Worm (Caenorhabditis elegans) whole organism, mixed stage, embryonic: ENCODE measurements around the gene C27B7.2.
A peak's percentile ranks its signal among the peaks of the same experiment; 100 is the strongest.

Source experiments
- M03D4.4 ChIP-seq: sonication (generic microtip); optimal IDR thresholded peaks from 2 replicates; lab custom pipeline; 2017; ENCODE audit warnings: mild to moderate bottlenecking, missing genetic modification characterization, missing compliant biosample characterization
- bed-3 ChIP-seq: fragments of 200-800 bp; sonication (Bioruptor generic); optimal IDR thresholded peaks from 3 replicates; lab custom pipeline; 2018; ENCODE audit warnings: mild to moderate bottlenecking, missing genetic modification characterization, moderate library complexity, missing compliant biosample characterization
- blmp-1 ChIP-seq: fragments of 150-350 bp; optimal IDR thresholded peaks from 2 replicates; lab custom pipeline; 2014; ENCODE audit warnings: missing biosample characterization, missing genetic modification characterization
- ceh-39 ChIP-seq: fragments of 150-350 bp; optimal IDR thresholded peaks from 2 replicates; lab custom pipeline; 2014; ENCODE audit warnings: missing biosample characterization, missing genetic modification characterization
- ceh-43 ChIP-seq: fragments of 200-800 bp; sonication (Bioruptor generic); optimal IDR thresholded peaks from 2 replicates; lab custom pipeline; 2018; ENCODE audit warnings: mild to moderate bottlenecking, missing genetic modification characterization, moderate library complexity, missing compliant biosample characterization
- ceh-83 ChIP-seq: fragments of 200-800 bp; sonication (Bioruptor generic); optimal IDR thresholded peaks from 2 replicates; lab custom pipeline; 2018; ENCODE audit warnings: mild to moderate bottlenecking, missing genetic modification characterization, missing compliant biosample characterization
- ces-1 ChIP-seq: fragments of 150-350 bp; optimal IDR thresholded peaks from 2 replicates; lab custom pipeline; 2014; ENCODE audit warnings: missing biosample characterization, missing genetic modification reagents, missing genetic modification characterization
- cnd-1 ChIP-seq: fragments of 200-800 bp; sonication (Bioruptor generic); optimal IDR thresholded peaks from 2 replicates; lab custom pipeline; 2018; ENCODE audit warnings: mild to moderate bottlenecking, missing genetic modification characterization, missing compliant biosample characterization
- drap-1 ChIP-seq: fragments of 200-800 bp; sonication (Bioruptor generic); optimal IDR thresholded peaks from 3 replicates; lab custom pipeline; 2018; ENCODE audit warnings: mild to moderate bottlenecking, missing genetic modification characterization, missing compliant biosample characterization
- elt-1 ChIP-seq: sonication (generic microtip); optimal IDR thresholded peaks from 2 replicates; lab custom pipeline; 2017; ENCODE audit warnings: missing genetic modification characterization, mild to moderate bottlenecking, missing compliant biosample characterization, antibody characterized with exemption, moderate library complexity, borderline replicate concordance; ENCODE audit not compliant: insufficient read depth
- elt-3 ChIP-seq: fragments of 150-350 bp; optimal IDR thresholded peaks from 2 replicates; lab custom pipeline; 2014; ENCODE audit warnings: missing biosample characterization, missing genetic modification characterization
- flh-1 ChIP-seq: fragments of 200-800 bp; sonication (Bioruptor generic); optimal IDR thresholded peaks from 2 replicates; lab custom pipeline; 2018; ENCODE audit warnings: mild to moderate bottlenecking, missing genetic modification characterization, moderate library complexity, missing compliant biosample characterization
- ham-2 ChIP-seq: fragments of 200-800 bp; sonication (Bioruptor generic); optimal IDR thresholded peaks from 2 replicates; lab custom pipeline; 2018; ENCODE audit warnings: mild to moderate bottlenecking, missing genetic modification characterization, missing compliant biosample characterization
- hlh-1 ChIP-seq: fragments of 150-350 bp; optimal IDR thresholded peaks from 2 replicates; lab custom pipeline; 2014; ENCODE audit warnings: missing biosample characterization, missing genetic modification reagents, missing genetic modification characterization
- lin-13 ChIP-seq: fragments of 150-350 bp; optimal IDR thresholded peaks from 2 replicates; lab custom pipeline; 2014; ENCODE audit warnings: missing biosample characterization, missing genetic modification characterization
- lin-32 ChIP-seq: fragments of 200-800 bp; sonication (Bioruptor generic); optimal IDR thresholded peaks from 2 replicates; lab custom pipeline; 2018; ENCODE audit warnings: mild to moderate bottlenecking, missing genetic modification characterization, missing compliant biosample characterization
- lsy-2 ChIP-seq: fragments of 150-350 bp; optimal IDR thresholded peaks from 2 replicates; lab custom pipeline; 2014; ENCODE audit warnings: missing biosample characterization, missing genetic modification characterization
- mab-5 ChIP-seq: fragments of 150-350 bp; optimal IDR thresholded peaks from 2 replicates; lab custom pipeline; 2014; ENCODE audit warnings: missing biosample characterization, missing genetic modification characterization
- mep-1 ChIP-seq: fragments of 150-350 bp; optimal IDR thresholded peaks from 2 replicates; lab custom pipeline; 2017; ENCODE audit warnings: missing biosample characterization, missing genetic modification reagents, missing genetic modification characterization, inconsistent platforms
- mls-2 ChIP-seq: sonication (generic microtip); optimal IDR thresholded peaks from 2 replicates; lab custom pipeline; 2016; ENCODE audit warnings: mild to moderate bottlenecking, missing genetic modification characterization, moderate library complexity, missing compliant biosample characterization
- nhr-12 ChIP-seq: fragments of 150-350 bp; optimal IDR thresholded peaks from 2 replicates; lab custom pipeline; 2014; ENCODE audit warnings: missing biosample characterization, missing genetic modification characterization
- nhr-2 ChIP-seq: fragments of 150-350 bp; optimal IDR thresholded peaks from 2 replicates; lab custom pipeline; 2014; ENCODE audit warnings: missing biosample characterization, missing genetic modification characterization
- nhr-237 ChIP-seq: fragments of 150-350 bp; optimal IDR thresholded peaks from 2 replicates; lab custom pipeline; 2014; ENCODE audit warnings: missing biosample characterization, missing genetic modification characterization
- nhr-28 ChIP-seq: fragments of 150-350 bp; optimal IDR thresholded peaks from 2 replicates; lab custom pipeline; 2014; ENCODE audit warnings: missing biosample characterization, missing genetic modification characterization
- nhr-76 ChIP-seq: sonication (generic microtip); optimal IDR thresholded peaks from 2 replicates; lab custom pipeline; 2017; ENCODE audit warnings: missing biosample characterization, missing genetic modification characterization
- pha-4 ChIP-seq: fragments of 150-350 bp; optimal IDR thresholded peaks from 2 replicates; lab custom pipeline; 2018; ENCODE audit warnings: missing biosample characterization, missing genetic modification reagents, missing genetic modification characterization
- sem-2 ChIP-seq: fragments of 200-800 bp; sonication (Bioruptor generic); optimal IDR thresholded peaks from 2 replicates; lab custom pipeline; 2018; ENCODE audit warnings: mild to moderate bottlenecking, missing genetic modification characterization, missing compliant biosample characterization
- snpc-4 ChIP-seq: fragments of 150-350 bp; optimal IDR thresholded peaks from 2 replicates; lab custom pipeline; 2014; ENCODE audit warnings: missing biosample characterization, missing genetic modification characterization
- sptf-1 ChIP-seq: sonication (generic microtip); optimal IDR thresholded peaks from 2 replicates; lab custom pipeline; 2017; ENCODE audit warnings: mild to moderate bottlenecking, missing genetic modification characterization, moderate library complexity, missing compliant biosample characterization
- tbx-8 ChIP-seq: fragments of 200-800 bp; sonication (Bioruptor generic); optimal IDR thresholded peaks from 2 replicates; lab custom pipeline; 2018; ENCODE audit warnings: mild to moderate bottlenecking, missing genetic modification characterization, moderate library complexity, missing compliant biosample characterization
- unc-120 ChIP-seq: sonication (generic microtip); optimal IDR thresholded peaks from 2 replicates; lab custom pipeline; 2017; ENCODE audit warnings: missing genetic modification characterization, missing compliant biosample characterization; ENCODE audit not compliant: poor library complexity, severe bottlenecking
- unc-39 ChIP-seq: fragments of 150-350 bp; optimal IDR thresholded peaks from 2 replicates; lab custom pipeline; 2014; ENCODE audit warnings: missing biosample characterization, missing genetic modification characterization
- unc-62 ChIP-seq: fragments of 150-350 bp; optimal IDR thresholded peaks from 2 replicates; lab custom pipeline; 2014; ENCODE audit warnings: missing biosample characterization, missing genetic modification reagents, missing genetic modification characterization
- zip-8 ChIP-seq: fragments of 150-350 bp; optimal IDR thresholded peaks from 2 replicates; lab custom pipeline; 2014; ENCODE audit warnings: missing biosample characterization, missing genetic modification characterization
- ztf-11 ChIP-seq: fragments of 150-350 bp; optimal IDR thresholded peaks from 2 replicates; lab custom pipeline; 2014; ENCODE audit warnings: missing biosample characterization, missing genetic modification characterization

The C27B7.2 gene

ce11 chrIV:8879810-8880209, 12.8 kb upstream of the C27B7.2 start, which contains the start of gene npax-4:
npax-4 (minus strand) TSS chrIV:8879910.
- no peak for TF ChIP-seq lin-32 (GFP tag; lab: Kevin White, UChicago)
- TF ChIP-seq lsy-2 (tag; lab: Kevin White, UChicago), result no peak
- TF ChIP-seq, all 35 proteins: peak for 0

- no peak for TF ChIP-seq ceh-39 (tag; lab: Kevin White, UChicago)
These were observed 11.5 kb upstream of the C27B7.2 start, which contains the start of gene C09G9.8 for ce11 chrIV:8881181-8881580. C09G9.8 (plus strand) TSS chrIV:8881481.

- no peak for TF ChIP-seq pha-4
- no peak for TF ChIP-seq unc-62
- no peak for TF ChIP-seq lin-13
- no peak for TF ChIP-seq elt-1 (tag; lab: Kevin White, UChicago)
- TF ChIP-seq M03D4.4 (tag; lab: Kevin White, UChicago), result no peak
- TF ChIP-seq ceh-39 (tag; lab: Kevin White, UChicago), result no peak
- TF ChIP-seq nhr-28 (tag; lab: Kevin White, UChicago), result no peak
These were observed 6.4 kb upstream of the C27B7.2 start, which contains the start of gene C09G9.5 for ce11 chrIV:8886228-8886627. C09G9.5 (plus strand) TSS chrIV:8886528.

ce11 chrIV:8888525-8889026, 4.1 kb upstream of the C27B7.2 start, which contains the start of gene oma-1:
oma-1 (plus strand) TSS chrIV:8888976.
- TF ChIP-seq ceh-43 (GFP tag; lab: Kevin White, UChicago), result no peak
- TF ChIP-seq ceh-83 (GFP tag; lab: Kevin White, UChicago), result no peak
- no peak for TF ChIP-seq elt-3 (tag; lab: Kevin White, UChicago)
- no peak for TF ChIP-seq nhr-28 (tag; lab: Kevin White, UChicago)
- TF ChIP-seq sem-2 (GFP tag; lab: Kevin White, UChicago), result no peak
- TF ChIP-seq mls-2 (tag; lab: Kevin White, UChicago), result no peak
- no peak for TF ChIP-seq ceh-39 (tag; lab: Kevin White, UChicago)
- TF ChIP-seq nhr-12, result no peak
- no peak for TF ChIP-seq ham-2 (GFP tag; lab: Kevin White, UChicago)
- no peak for TF ChIP-seq mab-5 (tag; lab: Kevin White, UChicago)
- no peak for TF ChIP-seq nhr-2 (tag; lab: Kevin White, UChicago)
- no peak for TF ChIP-seq cnd-1
- TF ChIP-seq blmp-1 (tag; lab: Kevin White, UChicago), result no peak
- no peak for TF ChIP-seq bed-3 (GFP tag; lab: Kevin White, UChicago)
- TF ChIP-seq lin-13, result no peak
- TF ChIP-seq ztf-11 (tag; lab: Kevin White, UChicago), result no peak
- TF ChIP-seq lin-32 (GFP tag; lab: Kevin White, UChicago), result no peak
- no peak for TF ChIP-seq elt-1 (tag; lab: Kevin White, UChicago)

ce11 chrIV:8891131-8891530, 1.5 kb upstream of the C27B7.2 start, which contains the start of gene spr-2:
spr-2 (plus strand) TSS chrIV:8891462.
- TF ChIP-seq bed-3 (GFP tag; lab: Kevin White, UChicago), result no peak
- TF ChIP-seq hlh-1, result no peak
- TF ChIP-seq ham-2 (GFP tag; lab: Kevin White, UChicago), result peak; percentile 38
- TF ChIP-seq ceh-43 (GFP tag; lab: Kevin White, UChicago), result no peak
- TF ChIP-seq pha-4, result peak; percentile 55
- TF ChIP-seq elt-3 (tag; lab: Kevin White, UChicago), result no peak
- no peak for TF ChIP-seq snpc-4
- no peak for TF ChIP-seq M03D4.4 (tag; lab: Kevin White, UChicago)
- TF ChIP-seq cnd-1, result no peak
- TF ChIP-seq mab-5 (tag; lab: Kevin White, UChicago), result no peak
- TF ChIP-seq unc-62, result no peak
- TF ChIP-seq zip-8, result no peak
- no peak for TF ChIP-seq lin-32 (GFP tag; lab: Kevin White, UChicago)
- TF ChIP-seq nhr-12, result no peak
- no peak for TF ChIP-seq tbx-8 (GFP tag; lab: Kevin White, UChicago)
- no peak for TF ChIP-seq ceh-39 (tag; lab: Kevin White, UChicago)
- TF ChIP-seq flh-1 (GFP tag; lab: Kevin White, UChicago), result no peak
- TF ChIP-seq drap-1 (GFP tag; lab: Kevin White, UChicago), result no peak
- TF ChIP-seq nhr-237 (tag; lab: Kevin White, UChicago), result no peak
- TF ChIP-seq sem-2 (GFP tag; lab: Kevin White, UChicago), result no peak
- TF ChIP-seq blmp-1 (tag; lab: Kevin White, UChicago), result no peak
- TF ChIP-seq nhr-2 (tag; lab: Kevin White, UChicago), result no peak
- TF ChIP-seq mls-2 (tag; lab: Kevin White, UChicago), result no peak
- TF ChIP-seq ztf-11 (tag; lab: Kevin White, UChicago), result no peak
- peak; percentile 59 for TF ChIP-seq mep-1 (tag; lab: Kevin White, UChicago)
- no peak for TF ChIP-seq sptf-1
- no peak for TF ChIP-seq unc-120 (tag; lab: Kevin White, UChicago)
- no peak for TF ChIP-seq elt-1 (tag; lab: Kevin White, UChicago)
- TF ChIP-seq lsy-2 (tag; lab: Kevin White, UChicago), result no peak
- no peak for TF ChIP-seq nhr-28 (tag; lab: Kevin White, UChicago)
- TF ChIP-seq ceh-83 (GFP tag; lab: Kevin White, UChicago), result no peak
- peak; percentile 83 for TF ChIP-seq ces-1
- no peak for TF ChIP-seq unc-39 (tag; lab: Kevin White, UChicago)
- TF ChIP-seq lin-13, result peak; percentile 5
- no peak for TF ChIP-seq nhr-76 (tag; lab: Kevin White, UChicago)
